Fruit fly (Drosophila melanogaster): ENCODE results near the gene noc.

noc gene

dm6 chr2L:14537432-14538221 is 47.0 kb downstream of the noc start (continued):
- TF ChIP-seq nmo (GFP tag; optimal IDR thresholded peaks at IDR 0.05) (peak; percentile 83), lov (optimal IDR thresholded peaks at IDR 0.05) (no peak), lov (GFP tag; IDR thresholded peaks at IDR 0.05) (no peak), Myb (GFP tag; optimal IDR thresholded peaks at IDR 0.05) (no peak), Abd-B (GFP tag; optimal IDR thresholded peaks at IDR 0.05) (no peak), CG2202 (tag; optimal IDR thresholded peaks at IDR 0.05) (peak; percentile 1), Dip3 (GFP tag; optimal IDR thresholded peaks at IDR 0.05) (no peak), fd64A (GFP tag; optimal IDR thresholded peaks at IDR 0.05) (no peak), so (GFP tag; IDR thresholded peaks at IDR 0.05) (no peak), CG7928 (GFP tag; optimal IDR thresholded peaks at IDR 0.05) (no peak), dm (GFP tag; optimal IDR thresholded peaks at IDR 0.05) (no peak), hbn (GFP tag; IDR thresholded peaks at IDR 0.05; ENCODE audit: partially characterized antibody) (no peak), Nf-YB (GFP tag; optimal IDR thresholded peaks at IDR 0.05) (no peak), ranshi (GFP tag; IDR thresholded peaks at IDR 0.05) (no peak), Gsc (GFP tag; IDR thresholded peaks at IDR 0.05) (no peak), psq (GFP tag; optimal IDR thresholded peaks at IDR 0.05) (no peak), yki (optimal IDR thresholded peaks at IDR 0.05) (no peak), hkb (optimal IDR thresholded peaks at IDR 0.05) (no peak), hkb (GFP tag; IDR thresholded peaks at IDR 0.05) (no peak; the same call in 1 of the 2 replicates), gcm (GFP tag; optimal IDR thresholded peaks at IDR 0.05) (no peak), toy (GFP tag; IDR thresholded peaks at IDR 0.05) (no peak), Med (GFP tag) (peak; percentile 85), CG9797 (GFP tag; optimal IDR thresholded peaks at IDR 0.05) (no peak), disco-r (GFP tag; optimal IDR thresholded peaks at IDR 0.05) (no peak), sna (GFP tag; IDR thresholded peaks at IDR 0.05; ENCODE audit: partially characterized antibody) (no peak), Atf-2 (GFP tag; optimal IDR thresholded peaks at IDR 0.05) (no peak), bowl (GFP tag; IDR thresholded peaks at IDR 0.05) (no peak), Dek (tag; optimal IDR thresholded peaks at IDR 0.05) (no peak), mirr (GFP tag; optimal IDR thresholded peaks at IDR 0.05) (peak; percentile 34), CG8388 (GFP tag; optimal IDR thresholded peaks at IDR 0.05) (peak; percentile 53), CG11723 (GFP tag; optimal IDR thresholded peaks at IDR 0.05) (no peak), run (tag; optimal IDR thresholded peaks at IDR 0.05) (peak; percentile 67), nerfin-1 (tag; optimal IDR thresholded peaks at IDR 0.05) (peak; percentile 62), stwl (tag; optimal IDR thresholded peaks at IDR 0.05) (no peak), crp (GFP tag; optimal IDR thresholded peaks at IDR 0.05) (no peak), Mrtf (GFP tag; IDR thresholded peaks at IDR 0.05) (no peak), abd-A (tag; optimal IDR thresholded peaks at IDR 0.05) (peak; percentile 99), knrl (GFP tag; IDR thresholded peaks at IDR 0.05; ENCODE audit: partially characterized antibody) (no peak), CG33213 (GFP tag; optimal IDR thresholded peaks at IDR 0.05) (no peak), CG11398 (GFP tag; optimal IDR thresholded peaks at IDR 0.05) (no peak), Lim3 (GFP tag; IDR thresholded peaks at IDR 0.05) (no peak), Ets65A (GFP tag) (no peak), Aef1 (GFP tag; IDR thresholded peaks at IDR 0.05) (no peak), pan (optimal IDR thresholded peaks at IDR 0.05) (no peak), pan (GFP tag; optimal IDR thresholded peaks at IDR 0.05 in 1 of 2, IDR thresholded peaks at IDR 0.05 in 1 of 2) (no peak), grau (tag; optimal IDR thresholded peaks at IDR 0.05) (peak; percentile 61), Kr (GFP tag; optimal IDR thresholded peaks at IDR 0.05) (no peak), CG16813 (GFP tag; IDR thresholded peaks at IDR 0.05; ENCODE audit: partially characterized antibody) (no peak), p53 (GFP tag; optimal IDR thresholded peaks at IDR 0.05) (no peak), ken (GFP tag; IDR thresholded peaks at IDR 0.05) (0 out of 3 replicates have a peak, but pooled peaks have one; percentile 8), CG18764 (GFP tag; optimal IDR thresholded peaks at IDR 0.05) (no peak)

All from whole organism, embryonic.